Fruit fly (Drosophila melanogaster) whole organism, larva: ENCODE data around the gene CG5946.

Source experiments
- noc ChIP-seq: fragments of 200-800 bp; sonication (Bioruptor generic); optimal IDR thresholded peaks from 3 replicates; lab custom pipeline; 2019; ENCODE audit warnings: missing biosample characterization, mild to moderate bottlenecking, missing genetic modification characterization, moderate library complexity

Gene CG5946

dm6 chr3L:11819639-11820456, 2.2 kb downstream of the CG5946 start:
- peak; percentile 55 for TF ChIP-seq noc (tag; lab: Kevin White, UChicago)

dm6 chr3L:11816641-11817040, 5.4 kb downstream of the CG5946 start:
- no peak for TF ChIP-seq noc (tag; lab: Kevin White, UChicago)

- no peak for TF ChIP-seq noc (tag; lab: Kevin White, UChicago)
Measured at dm6 chr3L:11815220-11815797, 6.8 kb downstream of the CG5946 start, which contains the start of gene CG14130. CG14130 (plus strand) TSS chr3L:11815444.

dm6 chr3L:11814655-11815054, 7.4 kb downstream of the CG5946 start, which contains the start of gene Cubn2:
Cubn2 (minus strand) TSS chr3L:11814755.
- no peak for TF ChIP-seq noc (tag; lab: Kevin White, UChicago)

- no peak for TF ChIP-seq noc (tag; lab: Kevin White, UChicago)
Measured at dm6 chr3L:11801622-11802021, 20.5 kb downstream of the CG5946 start.

dm6 chr3L:11800761-11801160, 21.3 kb downstream of the CG5946 start, which contains the start of gene Gcat:
Gcat (minus strand) TSS chr3L:11800861.
- TF ChIP-seq noc (tag; lab: Kevin White, UChicago): no peak

dm6 chr3L:11795440-11795983, 26.6 kb downstream of the CG5946 start, which contains the start of gene Klp68D:
Klp68D (plus strand) TSS chr3L:11795614.
- no peak for TF ChIP-seq noc (tag; lab: Kevin White, UChicago)

- no peak for TF ChIP-seq noc (tag; lab: Kevin White, UChicago)
Measured at dm6 chr3L:11793233-11793800, 28.8 kb downstream of the CG5946 start, which contains the start of the genes twy and CG10907. twy (minus strand) TSS chr3L:11793283. CG10907 (plus strand) TSS chr3L:11793514.

dm6 chr3L:11789773-11790172, 32.3 kb downstream of the CG5946 start, which contains the start of gene Pi3K68D:
Pi3K68D (minus strand) TSS chr3L:11790013.
- no peak for TF ChIP-seq noc (tag; lab: Kevin White, UChicago)

- TF ChIP-seq noc (tag; lab: Kevin White, UChicago): peak; percentile 29
Measured at dm6 chr3L:11788936-11789352, 33.1 kb downstream of the CG5946 start.

- no peak for TF ChIP-seq noc (tag; lab: Kevin White, UChicago)
Measured at dm6 chr3L:11788195-11788594, 33.9 kb downstream of the CG5946 start.

dm6 chr3L:11785291-11785690, 36.8 kb downstream of the CG5946 start:
- peak; percentile 78 for TF ChIP-seq noc (tag; lab: Kevin White, UChicago)

- no peak for TF ChIP-seq noc (tag; lab: Kevin White, UChicago)
Measured at dm6 chr3L:11777348-11777958, 44.6 kb downstream of the CG5946 start.

- TF ChIP-seq noc (tag; lab: Kevin White, UChicago): no peak
Measured at dm6 chr3L:11776731-11777130, 45.3 kb downstream of the CG5946 start, which contains the start of gene CG14131. CG14131 (plus strand) TSS chr3L:11777073.

- TF ChIP-seq noc (tag; lab: Kevin White, UChicago): no peak
Measured at dm6 chr3L:11774401-11774800, 47.7 kb downstream of the CG5946 start, which contains the start of gene Tim13. Tim13 (minus strand) TSS chr3L:11774501.
